Fruit fly (Drosophila melanogaster): Measurements from ENCODE around the gene Graf.

The Graf gene

dm6 chrX:15745905-15746681 is 14.4 kb downstream of the Graf start, which contains the start of the genes CG8944 and CCT6 (continued):
- TF ChIP-seq gfzf (GFP tag; optimal IDR thresholded peaks at IDR 0.05) (peak; percentile 45), Mad (GFP tag; optimal IDR thresholded peaks at IDR 0.05) (no peak), CG17359 (tag; optimal IDR thresholded peaks at IDR 0.05) (no peak), Doc3 (GFP tag; IDR thresholded peaks at IDR 0.05; ENCODE audit: partially characterized antibody) (0 out of 3 replicates have a peak, but pooled peaks have one; percentile 31), CoRest (tag; optimal IDR thresholded peaks at IDR 0.05) (peak; percentile 45), lab (GFP tag; optimal IDR thresholded peaks at IDR 0.05) (no peak), CG9797 (GFP tag; optimal IDR thresholded peaks at IDR 0.05) (peak; percentile 28), CG2129 (GFP tag; IDR thresholded peaks at IDR 0.05; ENCODE audit: partially characterized antibody) (no peak), CG4328 (GFP tag; optimal IDR thresholded peaks at IDR 0.05) (peak; percentile 22), CG15514 (GFP tag; optimal IDR thresholded peaks at IDR 0.05) (peak; percentile 30), MESR4 (GFP tag; optimal IDR thresholded peaks at IDR 0.05) (peak; percentile 90), sug (tag; optimal IDR thresholded peaks at IDR 0.05) (peak; percentile 14), CG13775 (GFP tag; optimal IDR thresholded peaks at IDR 0.05) (peak; percentile 29), gcm (GFP tag; optimal IDR thresholded peaks at IDR 0.05) (no peak), ac (GFP tag; optimal IDR thresholded peaks at IDR 0.05) (no peak), ara (GFP tag; IDR thresholded peaks at IDR 0.05) (no peak), chinmo (GFP tag; IDR thresholded peaks at IDR 0.05; ENCODE audit: partially characterized antibody) (0 out of 4 replicates have a peak, but pooled peaks have one; percentile 24), NC2α (GFP tag; optimal IDR thresholded peaks at IDR 0.05) (no peak), Dref (GFP tag; IDR thresholded peaks at IDR 0.05) (peak; percentile 71), CG34422 (GFP tag; IDR thresholded peaks at IDR 0.05) (no peak), Sry-β (GFP tag; optimal IDR thresholded peaks at IDR 0.05) (peak; percentile 83), knrl (GFP tag; IDR thresholded peaks at IDR 0.05; ENCODE audit: partially characterized antibody) (0 out of 3 replicates have a peak, but pooled peaks have one; percentile 42), row (GFP tag; IDR thresholded peaks at IDR 0.05) (peak; percentile 77), Xbp1 (GFP tag; optimal IDR thresholded peaks at IDR 0.05) (peak; percentile 26), sens (GFP tag) (peak; percentile 64), CG15269 (tag; optimal IDR thresholded peaks at IDR 0.05) (no peak), ssp (GFP tag; IDR thresholded peaks at IDR 0.05) (peak; percentile 28; the same call in 1 of the 2 replicates), CG6765 (GFP tag; optimal IDR thresholded peaks at IDR 0.05) (no peak), zen (tag; optimal IDR thresholded peaks at IDR 0.05) (no peak), zfh2 (GFP tag; optimal IDR thresholded peaks at IDR 0.05) (peak; percentile 16), CG18262 (tag; optimal IDR thresholded peaks at IDR 0.05) (peak; percentile 17), slbo (GFP tag; IDR thresholded peaks at IDR 0.05) (peak; percentile 50), hbn (GFP tag; IDR thresholded peaks at IDR 0.05; ENCODE audit: partially characterized antibody) (no peak), sim (GFP tag; IDR thresholded peaks at IDR 0.05) (no peak), bcd (GFP tag; optimal IDR thresholded peaks at IDR 0.05) (peak; percentile 5), CG16813 (GFP tag; IDR thresholded peaks at IDR 0.05; ENCODE audit: partially characterized antibody) (peak; percentile 52; the same call in 2 of the 3 replicates), Gug (GFP tag; IDR thresholded peaks at IDR 0.05) (no peak), h (optimal IDR thresholded peaks at IDR 0.05) (no peak), bbx (GFP tag; IDR thresholded peaks at IDR 0.05; ENCODE audit: partially characterized antibody) (peak; percentile 44; the same call in 1 of the 2 replicates), CG2120 (GFP tag; optimal IDR thresholded peaks at IDR 0.05) (peak; percentile 53), lilli (GFP tag; optimal IDR thresholded peaks at IDR 0.05) (peak; percentile 1)
